Worm (Caenorhabditis elegans) whole organism, young adult: ENCODE measurements around the gene Y45G5AM.7.

Experiments
- B0035.1 ChIP-seq: sonication (generic microtip); optimal IDR thresholded peaks from 2 replicates; lab custom pipeline; 2016; ENCODE audit warnings: missing genetic modification characterization, mild to moderate bottlenecking, missing compliant biosample characterization, missing genotype, missing genetic modification reagents
- B0261.1 ChIP-seq: sonication (generic microtip); optimal IDR thresholded peaks from 2 replicates; lab custom pipeline; 2016; ENCODE audit warnings: mild to moderate bottlenecking, missing genetic modification characterization, moderate library complexity, missing compliant biosample characterization
- F37B4.10 ChIP-seq: fragments of 200-800 bp; sonication (Bioruptor generic); IDR thresholded peaks from 2 replicates; pipeline ENCODE4 v1.3.6; 2022; ENCODE audit warnings: missing genetic modification characterization, missing compliant biosample characterization
- F39B2.1 ChIP-seq: fragments of 200-800 bp; sonication (Bioruptor generic); IDR thresholded peaks from 2 replicates; pipeline ENCODE4 v1.3.6; 2022; ENCODE audit warnings: missing genetic modification reagents, missing genetic modification characterization, missing compliant biosample characterization
- F55B11.4 ChIP-seq: sonication (generic microtip); optimal IDR thresholded peaks from 2 replicates; lab custom pipeline; 2016; ENCODE audit warnings: missing compliant biosample characterization, missing genetic modification characterization, borderline replicate concordance; ENCODE audit not compliant: insufficient read depth
- ama-1 ChIP-seq, 3 experiments: fragments of 150-350 bp in 1 of 3; sonication (generic microtip) in 2 of 3; optimal IDR thresholded peaks; 2 replicates each; lab custom pipeline; 2014 to 2018; ENCODE audit warnings: missing biosample characterization in 2 of 3, missing genetic modification characterization in 2 of 3, missing genetic modification reagents in 2 of 3
- hrde-1 ChIP-seq: sonication (generic microtip); optimal IDR thresholded peaks from 2 replicates; lab custom pipeline; 2016; ENCODE audit warnings: missing genetic modification characterization, mild to moderate bottlenecking, missing compliant biosample characterization, moderate library complexity, missing genotype, missing genetic modification reagents, borderline replicate concordance
- hsf-1 ChIP-seq: fragments of 200-800 bp; sonication (Bioruptor generic); IDR thresholded peaks from 2 replicates; pipeline ENCODE4 v1.3.6; 2022; ENCODE audit warnings: missing genetic modification reagents, missing genetic modification characterization, missing compliant biosample characterization
- nfya-1 ChIP-seq: sonication (generic microtip); optimal IDR thresholded peaks from 2 replicates; lab custom pipeline; 2017; ENCODE audit warnings: antibody characterized with exemption, missing compliant biosample characterization, missing genetic modification characterization, borderline replicate concordance; ENCODE audit not compliant: insufficient read depth
- rpc-1 ChIP-seq, 2 experiments: fragments of 150-350 bp in 1 of 2; sonication (generic microtip) in 1 of 2; optimal IDR thresholded peaks; 2 replicates each; lab custom pipeline; 2014 to 2018; ENCODE audit warnings: missing biosample characterization in 1 of 2, missing genetic modification characterization in 1 of 2, missing genetic modification reagents in 1 of 2, missing genotype in 1 of 2
- snpc-1.3 ChIP-seq: sonication (generic microtip); optimal IDR thresholded peaks from 2 replicates; lab custom pipeline; 2017; ENCODE audit warnings: missing genetic modification characterization, mild to moderate bottlenecking, missing compliant biosample characterization, antibody characterized with exemption, moderate library complexity, missing genotype, missing genetic modification reagents; ENCODE audit not compliant: insufficient read depth
- snpc-4 ChIP-seq, 5 experiments: fragments of 150-350 bp in 1 of 5; sonication (generic microtip) in 4 of 5; optimal IDR thresholded peaks; 2 replicates each; lab custom pipeline; 2014 to 2018; ENCODE audit warnings: missing genetic modification characterization in 5 of 5, missing biosample characterization in 3 of 5, antibody characterized with exemption in 2 of 5, mild to moderate bottlenecking in 2 of 5, missing compliant biosample characterization in 2 of 5, missing genotype in 2 of 5, moderate library complexity in 2 of 5, missing genetic modification reagents in 1 of 5
- somi-1 ChIP-seq: fragments of 200-800 bp; sonication (Bioruptor generic); optimal IDR thresholded peaks from 2 replicates; lab custom pipeline; 2018; ENCODE audit warnings: mild to moderate bottlenecking, missing genetic modification characterization, missing compliant biosample characterization

ce11 chrV:4127435-4127834, 42.6 kb downstream of the Y45G5AM.7 start, which contains the start of gene T05B4.13:
- TF ChIP-seq F39B2.1 (no peak), ama-1 (optimal IDR thresholded peaks at IDR 0.05; lab: Kevin White, UChicago) (no peak), ama-1 (GFP tag; optimal IDR thresholded peaks at IDR 0.05; lab: Kevin White, UChicago) (no peak), rpc-1 (optimal IDR thresholded peaks at IDR 0.05; lab: Kevin White, UChicago) (no peak), rpc-1 (tag; optimal IDR thresholded peaks at IDR 0.05; lab: Kevin White, UChicago) (no peak), snpc-4 (GFP tag; optimal IDR thresholded peaks at IDR 0.05; lab: Kevin White, UChicago) (no peak), snpc-4 (tag; optimal IDR thresholded peaks at IDR 0.05; lab: Kevin White, UChicago) (no peak), F55B11.4 (tag; lab: Kevin White, UChicago) (no peak), hrde-1 (tag; lab: Kevin White, UChicago) (no peak), nfya-1 (no peak), somi-1 (no peak), B0261.1 (tag; lab: Kevin White, UChicago) (no peak), F37B4.10 (GFP tag; lab: Robert Waterston, UW) (no peak), hsf-1 (no peak), B0035.1 (no peak), snpc-1.3 (tag; lab: Kevin White, UChicago) (no peak)
